Fruit fly (Drosophila melanogaster) whole organism, wandering third instar larva: ENCODE data around the gene CG34281.

Experiments used
- Abd-B ChIP-seq: fragments of >200 bp; optimal IDR thresholded peaks from 2 replicates; lab custom pipeline; 2017; ENCODE audit warnings: missing biosample characterization, missing genetic modification characterization
- Dif ChIP-seq: fragments of 200-275, 200-300 bp; sonication (Bioruptor generic); optimal IDR thresholded peaks from 2 replicates; lab custom pipeline; 2018; ENCODE audit warnings: missing biosample characterization, missing genetic modification characterization; ENCODE audit not compliant: partially characterized antibody
- Hr78 ChIP-seq: fragments of >200 bp; optimal IDR thresholded peaks from 2 replicates; lab custom pipeline; 2017; ENCODE audit warnings: missing biosample characterization, missing genetic modification characterization
- Jra ChIP-seq: sonication (Bioruptor generic); optimal IDR thresholded peaks from 2 replicates; lab custom pipeline; 2016; ENCODE audit warnings: missing biosample characterization, missing genetic modification characterization
- N ChIP-seq: fragments of >200 bp; optimal IDR thresholded peaks from 2 replicates; lab custom pipeline; 2018; ENCODE audit warnings: missing biosample characterization, missing external identifiers, missing genetic modification characterization
- OdsH ChIP-seq: fragments of 200-800 bp; sonication (Bioruptor generic); optimal IDR thresholded peaks from 2 replicates; lab custom pipeline; 2016; ENCODE audit warnings: missing biosample characterization, mild to moderate bottlenecking, missing genetic modification characterization
- Sp1 ChIP-seq: fragments of 200-800 bp; sonication (Bioruptor generic); optimal IDR thresholded peaks from 3 replicates; lab custom pipeline; 2019; ENCODE audit warnings: missing biosample characterization, mild to moderate bottlenecking, missing genetic modification characterization, moderate library complexity
- fru ChIP-seq: fragments of 200-800 bp; sonication (Bioruptor generic); optimal IDR thresholded peaks from 3 replicates; lab custom pipeline; 2016; ENCODE audit warnings: missing biosample characterization, mild to moderate bottlenecking, missing genetic modification characterization
- pan ChIP-seq: fragments of >200 bp; optimal IDR thresholded peaks from 2 replicates; lab custom pipeline; 2017
- usp ChIP-seq: fragments of >200 bp; optimal IDR thresholded peaks from 2 replicates; lab custom pipeline; 2017; ENCODE audit warnings: missing biosample characterization, missing genetic modification characterization

DNA sequence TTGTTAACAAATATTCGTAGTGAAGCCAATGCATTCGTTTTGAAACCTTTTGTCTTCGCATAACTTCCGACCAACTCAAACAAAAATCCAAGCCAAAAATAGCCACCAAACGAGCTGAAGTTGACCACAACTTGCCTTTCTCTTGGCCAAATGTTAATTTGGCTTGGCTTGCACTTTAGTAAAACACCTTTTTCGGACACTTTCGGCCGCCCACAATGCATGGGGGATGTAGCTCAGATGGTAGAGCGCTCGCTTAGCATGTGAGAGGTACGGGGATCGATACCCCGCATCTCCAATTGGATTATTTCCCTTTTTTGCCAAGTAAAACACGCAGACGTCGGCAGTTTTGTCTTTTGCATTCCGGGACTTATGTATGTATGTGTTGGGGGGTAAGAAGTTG lies 44.2 kb downstream of the CG34281 start:
- TF ChIP-seq Dif (GFP tag; lab: Kevin White, UChicago), result no peak
- no peak for TF ChIP-seq Sp1
- TF ChIP-seq OdsH (GFP tag; lab: Kevin White, UChicago), result no peak
- TF ChIP-seq fru (GFP tag; lab: Kevin White, UChicago), result no peak
- TF ChIP-seq Abd-B (GFP tag; lab: Kevin White, UChicago), result no peak
- no peak for TF ChIP-seq pan (lab: Kevin White, UChicago)
- no peak for TF ChIP-seq usp (GFP tag; lab: Kevin White, UChicago)
- TF ChIP-seq N (GFP tag; lab: Kevin White, UChicago), result no peak
- TF ChIP-seq Jra, result no peak
- no peak for TF ChIP-seq Hr78 (GFP tag; lab: Kevin White, UChicago)
